Fruit fly (Drosophila melanogaster) whole organism, larva: ENCODE data around the gene CG15286.

Source experiments
- noc ChIP-seq: fragments of 200-800 bp; sonication (Bioruptor generic); optimal IDR thresholded peaks from 3 replicates; lab custom pipeline; 2019; ENCODE audit warnings: missing biosample characterization, mild to moderate bottlenecking, missing genetic modification characterization, moderate library complexity

Gene CG15286

dm6 chr2L:14350587-14350986 lies 12.5 kb downstream of the CG15286 start:
- TF ChIP-seq noc (tag; lab: Kevin White, UChicago): no peak

DNA sequence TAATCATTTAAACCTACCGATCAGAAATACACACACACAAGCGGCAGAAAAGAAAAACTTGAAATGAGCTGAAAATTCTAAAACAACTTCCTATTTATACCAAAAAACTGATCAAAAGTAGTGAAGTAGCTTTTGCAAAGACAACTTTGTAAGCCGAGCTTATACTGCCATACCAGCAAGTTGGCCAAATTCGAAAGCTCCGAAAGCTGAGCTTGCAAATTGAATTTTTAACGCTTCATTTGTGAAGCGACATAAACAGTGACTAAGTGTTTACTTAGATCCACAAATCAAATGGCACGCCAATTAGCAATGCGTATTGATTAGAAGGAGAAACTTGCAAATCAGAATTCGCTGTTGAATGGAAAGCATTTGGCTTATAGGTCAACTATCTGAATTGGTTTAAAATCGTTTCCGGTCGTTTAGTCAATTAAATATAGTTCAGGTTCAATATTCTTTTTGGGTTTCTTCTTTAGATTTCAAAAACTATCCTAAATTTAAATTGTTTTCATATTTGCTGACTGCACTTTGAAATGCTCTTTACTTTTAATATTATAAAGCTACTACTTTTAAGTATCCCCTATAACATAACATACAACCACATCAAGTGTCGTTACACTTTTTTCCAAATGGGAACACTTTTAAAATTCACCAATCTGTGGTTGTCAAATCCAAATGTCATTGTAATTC lies 13.5 kb downstream of the CG15286 start, which contains the start of gene CG43052:
CG43052 (plus strand) TSS at position 637 of the 687 bp plus-strand sequence.
- TF ChIP-seq noc (tag; lab: Kevin White, UChicago): no peak

DNA sequence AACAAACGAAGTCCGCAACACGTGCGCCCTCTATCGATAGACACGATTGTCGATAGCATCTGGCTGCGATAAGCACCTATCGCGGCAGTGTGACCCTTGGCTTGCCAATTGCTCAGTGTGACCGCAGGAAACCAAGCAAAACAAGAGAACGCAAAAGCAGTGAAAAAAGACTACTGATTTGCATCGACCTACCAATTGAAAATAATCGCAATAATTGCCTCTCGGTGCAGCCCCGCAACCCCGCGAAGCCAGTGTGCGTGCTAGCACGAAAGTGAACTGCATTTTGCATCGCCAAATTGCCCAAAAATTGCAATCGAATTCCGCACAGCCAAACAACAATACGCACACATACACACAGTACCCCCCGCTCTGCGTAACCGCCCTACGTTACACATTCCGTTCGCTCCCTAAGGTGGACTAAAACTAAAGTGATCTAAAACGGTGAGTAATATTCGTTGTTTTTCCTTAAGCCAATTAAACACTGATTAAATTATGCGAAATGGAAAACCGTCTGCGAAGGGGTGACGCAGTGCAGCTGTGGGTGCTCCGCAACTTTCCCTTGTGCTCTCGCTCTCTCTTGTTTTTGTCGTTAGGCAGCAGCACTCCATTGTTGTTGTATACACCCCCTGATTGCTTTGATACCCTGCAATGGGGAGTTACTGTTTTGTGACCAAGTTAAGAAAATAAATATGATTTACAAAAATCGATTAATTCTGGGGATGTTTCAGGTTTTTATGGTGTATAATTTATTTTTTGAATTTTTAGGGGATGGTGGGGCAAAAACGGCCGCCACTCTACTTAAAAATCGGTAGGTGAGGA lies 17.2 kb downstream of the CG15286 start, which contains the start of gene Rab14:
Rab14 (plus strand) TSS at position 113 of the 819 bp plus-strand sequence.
- TF ChIP-seq noc (tag; lab: Kevin White, UChicago): peak; percentile 86

dm6 chr2L:14355852-14356174 lies 17.8 kb downstream of the CG15286 start:
- no peak for TF ChIP-seq noc (tag; lab: Kevin White, UChicago)

dm6 chr2L:14356279-14356678 lies 18.2 kb downstream of the CG15286 start:
- TF ChIP-seq noc (tag; lab: Kevin White, UChicago): no peak

dm6 chr2L:14356793-14357372 lies 18.8 kb downstream of the CG15286 start:
- TF ChIP-seq noc (tag; lab: Kevin White, UChicago): no peak

dm6 chr2L:14358780-14359462 lies 20.9 kb downstream of the CG15286 start, which contains the start of gene Pgant35A:
Pgant35A (plus strand) TSS chr2L:14359252.
- peak; percentile 43 for TF ChIP-seq noc (tag; lab: Kevin White, UChicago)

- TF ChIP-seq noc (tag; lab: Kevin White, UChicago): no peak
Measured at dm6 chr2L:14361281-14361680, 23.2 kb downstream of the CG15286 start.

DNA sequence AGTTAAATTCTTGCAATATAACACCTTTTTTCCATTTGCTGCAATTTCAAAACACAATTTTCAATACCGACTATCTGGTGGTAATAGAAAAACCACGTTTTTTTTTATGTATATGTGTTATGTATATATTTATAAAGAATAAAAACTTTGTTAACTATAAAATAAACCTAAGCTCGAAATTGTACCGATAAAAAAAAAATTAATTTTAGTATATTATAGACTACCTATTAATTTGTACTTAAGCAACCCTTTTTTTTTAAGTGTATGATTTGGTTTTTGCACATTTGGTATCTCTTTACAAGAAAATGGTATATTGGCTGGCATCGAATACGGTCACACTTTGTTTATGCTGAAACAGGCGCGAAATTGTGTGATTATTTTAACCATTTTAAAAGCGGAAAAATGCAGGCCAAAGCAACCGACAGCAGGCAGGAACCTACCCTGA lies 23.7 kb downstream of the CG15286 start, which contains the start of gene spel1:
spel1 (plus strand) TSS at position 334 of the 445 bp plus-strand sequence.
- TF ChIP-seq noc (tag; lab: Kevin White, UChicago): peak; percentile 43

DNA sequence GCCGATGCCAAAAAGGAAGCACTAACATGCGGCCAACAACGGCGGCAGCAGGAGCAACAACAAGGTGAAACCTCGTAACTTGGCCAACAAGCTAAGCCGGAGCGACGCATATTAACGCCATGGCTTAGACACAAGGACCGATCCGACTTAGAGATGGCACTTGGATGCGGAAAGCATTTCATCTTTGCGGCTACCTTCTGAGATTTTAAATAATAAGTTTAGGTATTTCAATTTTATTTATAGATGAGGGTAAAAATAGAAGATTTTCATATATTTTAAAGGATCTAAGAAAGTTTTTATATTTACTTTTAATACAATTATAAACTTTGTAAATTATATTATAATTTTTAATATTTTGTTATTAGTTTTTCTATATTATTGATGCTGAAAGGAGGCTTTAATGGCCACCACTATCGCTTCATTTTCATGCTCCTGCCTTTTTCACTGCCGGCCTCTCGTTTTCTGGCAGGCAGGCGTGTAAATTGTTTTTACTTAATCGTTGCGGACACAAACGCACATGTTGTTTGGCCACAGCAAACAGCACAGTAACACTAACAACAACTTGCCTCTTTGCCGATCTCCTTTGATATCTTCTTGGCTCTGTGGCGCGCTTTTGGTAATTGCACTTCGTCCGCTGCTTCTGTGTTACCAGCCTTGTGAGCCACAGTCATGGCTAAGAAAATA lies 28.7 kb downstream of the CG15286 start:
- no peak for TF ChIP-seq noc (tag; lab: Kevin White, UChicago)

- TF ChIP-seq noc (tag; lab: Kevin White, UChicago): no peak
Measured at dm6 chr2L:14367274-14367669, 29.2 kb downstream of the CG15286 start.

DNA sequence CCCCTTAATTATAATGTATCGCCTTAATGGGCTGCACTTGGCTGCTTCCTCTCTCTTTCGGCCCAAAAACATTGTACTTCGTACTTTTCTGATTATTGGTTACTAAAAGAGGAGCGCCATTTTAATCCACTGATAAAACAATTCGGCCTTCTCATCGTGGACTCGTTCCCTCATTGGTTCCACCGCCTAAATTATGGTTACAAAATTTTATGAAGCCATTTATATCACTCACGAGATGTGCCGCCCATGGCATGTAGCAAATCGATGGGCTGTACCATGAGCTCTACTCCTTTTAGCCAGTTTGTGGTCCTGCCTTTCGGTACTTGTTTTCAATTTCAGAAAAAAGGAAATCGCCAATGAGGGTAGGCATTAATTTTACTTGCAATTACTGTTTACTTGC lies 30.8 kb downstream of the CG15286 start:
- no peak for TF ChIP-seq noc (tag; lab: Kevin White, UChicago)

- TF ChIP-seq noc (tag; lab: Kevin White, UChicago): no peak
Measured at dm6 chr2L:14369933-14370776, 32.1 kb downstream of the CG15286 start.

DNA sequence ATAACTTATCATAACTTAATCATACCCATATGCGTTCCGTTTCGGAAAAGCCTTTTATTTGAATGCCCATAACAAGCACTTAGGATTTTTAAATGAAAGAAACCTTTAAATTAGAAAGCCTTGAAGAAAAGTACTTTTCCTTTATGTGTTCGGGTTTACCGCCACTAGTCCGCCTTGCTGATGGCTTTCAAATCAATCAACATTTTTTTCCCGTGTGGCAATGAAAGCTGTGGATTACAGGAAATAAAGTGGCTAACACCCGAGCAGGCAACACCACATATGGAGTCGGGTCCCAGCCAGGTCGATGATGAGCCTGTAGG lies 32.7 kb downstream of the CG15286 start:
- no peak for TF ChIP-seq noc (tag; lab: Kevin White, UChicago)
